Fruit fly (Drosophila melanogaster) whole organism, embryonic: ENCODE data around the gene Lgr3.
A peak's percentile ranks its signal among the peaks of the same experiment; 100 is the strongest.

Experiments
- Abd-B ChIP-seq: fragments of 200-800 bp; sonication (Bioruptor generic); optimal IDR thresholded peaks from 2 replicates; lab custom pipeline; 2018; ENCODE audit warnings: missing biosample characterization, mild to moderate bottlenecking, missing genetic modification characterization, moderate library complexity
- Antp ChIP-seq: fragments of 200-800 bp; sonication (Bioruptor generic); optimal IDR thresholded peaks from 3 replicates; lab custom pipeline; 2016; ENCODE audit warnings: missing biosample characterization, missing genetic modification characterization
- Asciz ChIP-seq: fragments of 200-800 bp; sonication (Bioruptor generic); optimal IDR thresholded peaks from 2 replicates; lab custom pipeline; 2017; ENCODE audit warnings: missing biosample characterization, mild to moderate bottlenecking, missing genetic modification characterization, missing genetic modification reagents
- CG10147 ChIP-seq: fragments of 200-800 bp; sonication (Bioruptor generic); optimal IDR thresholded peaks from 2 replicates; lab custom pipeline; 2019; ENCODE audit warnings: missing biosample characterization, mild to moderate bottlenecking, missing genetic modification characterization, moderate library complexity
- CG10979 ChIP-seq: fragments of 200-800 bp; sonication (Bioruptor generic); optimal IDR thresholded peaks from 2 replicates; lab custom pipeline; 2018; ENCODE audit warnings: missing biosample characterization, mild to moderate bottlenecking, missing genetic modification characterization, moderate library complexity
- CG11247 ChIP-seq: fragments of 200-800 bp; sonication (Bioruptor generic); IDR thresholded peaks from 2 replicates; pipeline ENCODE4 v1.3.6; 2022; ENCODE audit warnings: missing biosample characterization, missing genetic modification characterization
- CG11398 ChIP-seq: fragments of 200-800 bp; sonication (Bioruptor generic); optimal IDR thresholded peaks from 2 replicates; lab custom pipeline; 2016; ENCODE audit warnings: missing biosample characterization, missing genetic modification characterization
- CG12071 ChIP-seq: fragments of 200-800 bp; sonication (Bioruptor generic); optimal IDR thresholded peaks from 3 replicates; lab custom pipeline; 2018; ENCODE audit warnings: missing biosample characterization, mild to moderate bottlenecking, missing genetic modification characterization
- CG12942 ChIP-seq: fragments of 200-800 bp; sonication (Bioruptor generic); optimal IDR thresholded peaks from 3 replicates; lab custom pipeline; 2016; ENCODE audit warnings: missing biosample characterization, missing genetic modification characterization
- CG14667 ChIP-seq: fragments of 200-800 bp; sonication (Bioruptor generic); IDR thresholded peaks from 2 replicates; pipeline ENCODE4 v1.3.6; 2022; ENCODE audit warnings: missing biosample characterization, missing genetic modification characterization
- CG15479 ChIP-seq: fragments of 200-800 bp; sonication (Bioruptor generic); optimal IDR thresholded peaks from 3 replicates; lab custom pipeline; 2019; ENCODE audit warnings: missing biosample characterization, mild to moderate bottlenecking, missing genetic modification characterization, moderate library complexity
- CG17912 ChIP-seq: fragments of 200-800 bp; sonication (Bioruptor generic); optimal IDR thresholded peaks from 2 replicates; lab custom pipeline; 2018; ENCODE audit warnings: missing biosample characterization, mild to moderate bottlenecking, missing genetic modification characterization
- CG2129 ChIP-seq: fragments of 200-800 bp; sonication (Bioruptor generic); IDR thresholded peaks from 2 replicates; pipeline ENCODE4 v1.3.6; 2022; ENCODE audit warnings: missing biosample characterization, missing genetic modification characterization; ENCODE audit not compliant: partially characterized antibody
- CG2199 ChIP-seq: fragments of 200-800 bp; sonication (Bioruptor generic); IDR thresholded peaks from 3 replicates; pipeline ENCODE4 v1.3.6; 2022; ENCODE audit warnings: missing biosample characterization, missing genetic modification characterization
- CG6254 ChIP-seq: fragments of 200-800 bp; sonication (Bioruptor generic); optimal IDR thresholded peaks from 3 replicates; lab custom pipeline; 2017; ENCODE audit warnings: mild to moderate bottlenecking, missing biosample characterization, missing genetic modification reagents, missing genetic modification characterization
- CG6791 ChIP-seq: fragments of 200-800 bp; sonication (Bioruptor generic); IDR thresholded peaks from 3 replicates; pipeline ENCODE4 v1.3.6; 2022; ENCODE audit warnings: missing biosample characterization, missing genetic modification characterization; ENCODE audit not compliant: partially characterized antibody
- CoRest ChIP-seq: fragments of 200-800 bp; sonication (Bioruptor generic); optimal IDR thresholded peaks from 3 replicates; lab custom pipeline; 2018; ENCODE audit warnings: missing biosample characterization, mild to moderate bottlenecking, missing genetic modification characterization, moderate library complexity
- Ets65A ChIP-seq: fragments of 200-800 bp; sonication (Bioruptor generic); peaks from one replicate; lab custom pipeline; 2016; ENCODE audit warnings: missing biosample characterization, missing genetic modification characterization
- Fer1 ChIP-seq: fragments of 200-800 bp; sonication (Bioruptor generic); optimal IDR thresholded peaks from 2 replicates; lab custom pipeline; 2017; ENCODE audit warnings: missing biosample characterization, mild to moderate bottlenecking, missing genetic modification characterization
- HLH4C ChIP-seq: fragments of 200-800 bp; sonication (Bioruptor generic); IDR thresholded peaks from 3 replicates; pipeline ENCODE4 v1.3.6; 2022; ENCODE audit warnings: missing biosample characterization, missing genetic modification characterization; ENCODE audit not compliant: partially characterized antibody
- HLHmδ ChIP-seq: fragments of 200-800 bp; sonication (Bioruptor generic); optimal IDR thresholded peaks from 2 replicates; lab custom pipeline; 2018; ENCODE audit warnings: missing biosample characterization, mild to moderate bottlenecking, missing genetic modification characterization, moderate library complexity
- MESR4 ChIP-seq: fragments of 200-800 bp; sonication (Bioruptor generic); optimal IDR thresholded peaks from 2 replicates; lab custom pipeline; 2018; ENCODE audit warnings: missing biosample characterization, mild to moderate bottlenecking, missing genetic modification characterization, moderate library complexity
- Neu2 ChIP-seq: fragments of 200-800 bp; sonication (Bioruptor generic); optimal IDR thresholded peaks from 3 replicates; lab custom pipeline; 2016; ENCODE audit warnings: missing biosample characterization, missing genetic modification characterization, borderline replicate concordance
- Oaz ChIP-seq: fragments of 200-800 bp; sonication (Bioruptor generic); IDR thresholded peaks from 2 replicates; pipeline ENCODE4 v1.3.6; 2022; ENCODE audit warnings: missing biosample characterization, missing genetic modification characterization
- Oli ChIP-seq: fragments of 200-800 bp; sonication (Bioruptor generic); optimal IDR thresholded peaks from 2 replicates; lab custom pipeline; 2018; ENCODE audit warnings: missing biosample characterization, mild to moderate bottlenecking, missing genetic modification characterization, moderate library complexity
- ab ChIP-seq: fragments of 200-800 bp; sonication (Bioruptor generic); optimal IDR thresholded peaks from 2 replicates; lab custom pipeline; 2016; ENCODE audit warnings: missing biosample characterization, missing genetic modification characterization
- abd-A ChIP-seq: fragments of 200-800 bp; sonication (Bioruptor generic); optimal IDR thresholded peaks from 3 replicates; lab custom pipeline; 2019; ENCODE audit warnings: missing biosample characterization, mild to moderate bottlenecking, missing genetic modification characterization, moderate library complexity
- ac ChIP-seq: fragments of 200-800 bp; sonication (Bioruptor generic); optimal IDR thresholded peaks from 3 replicates; lab custom pipeline; 2017; ENCODE audit warnings: missing biosample characterization, mild to moderate bottlenecking, missing genetic modification characterization
- aop ChIP-seq: fragments of 200-800 bp; sonication (Bioruptor generic); IDR thresholded peaks from 2 replicates; pipeline ENCODE4 v1.3.6; 2022; ENCODE audit warnings: missing biosample characterization, missing genetic modification characterization
- cad ChIP-seq: fragments of >200 bp; optimal IDR thresholded peaks from 2 replicates; lab custom pipeline; 2017; ENCODE audit warnings: missing biosample characterization, missing genetic modification characterization
- chif ChIP-seq, 2 experiments: fragments of 200-800 bp; sonication (Bioruptor generic); optimal IDR thresholded peaks; 3 replicates each; lab custom pipeline; 2016; ENCODE audit warnings: missing biosample characterization in 2 of 2, missing genetic modification characterization in 2 of 2
- corto ChIP-seq: fragments of 200-800 bp; sonication (Bioruptor generic); optimal IDR thresholded peaks from 2 replicates; lab custom pipeline; 2016; ENCODE audit warnings: missing biosample characterization, mild to moderate bottlenecking, missing genetic modification characterization, moderate library complexity
- crol ChIP-seq: fragments of 200-800 bp; sonication (Bioruptor generic); IDR thresholded peaks from 2 replicates; pipeline ENCODE4 v1.3.6; 2022; ENCODE audit warnings: missing biosample characterization, missing genetic modification characterization
- cwo ChIP-seq: fragments of 200-800 bp; sonication (Bioruptor generic); optimal IDR thresholded peaks from 3 replicates; lab custom pipeline; 2017; ENCODE audit warnings: missing biosample characterization, missing genetic modification characterization, mild to moderate bottlenecking, moderate library complexity, missing genetic modification reagents
- danr ChIP-seq: fragments of 200-800 bp; sonication (Bioruptor generic); IDR thresholded peaks from 2 replicates; pipeline ENCODE4 v1.3.6; 2022; ENCODE audit warnings: missing biosample characterization, missing genetic modification characterization
- dmrt11E ChIP-seq: fragments of 200-800 bp; sonication (Bioruptor generic); optimal IDR thresholded peaks from 3 replicates; lab custom pipeline; 2018; ENCODE audit warnings: missing biosample characterization, mild to moderate bottlenecking, missing genetic modification characterization, moderate library complexity
- ems ChIP-seq: fragments of 200-800 bp; sonication (Bioruptor generic); optimal IDR thresholded peaks from 3 replicates; lab custom pipeline; 2016; ENCODE audit warnings: missing biosample characterization, missing genetic modification characterization
- hb ChIP-seq: fragments of 200-800 bp; sonication (Bioruptor generic); IDR thresholded peaks from 3 replicates; pipeline ENCODE4 v1.3.6; 2022; ENCODE audit warnings: missing biosample characterization, missing genetic modification characterization; ENCODE audit not compliant: partially characterized antibody
- jigr1 ChIP-seq: fragments of 200-800 bp; sonication (Bioruptor generic); IDR thresholded peaks from 3 replicates; pipeline ENCODE4 v1.3.6; 2022; ENCODE audit warnings: missing biosample characterization, missing genetic modification characterization
- kay ChIP-seq: fragments of 200-800 bp; sonication (Bioruptor generic); optimal IDR thresholded peaks from 2 replicates; lab custom pipeline; 2016; ENCODE audit warnings: missing biosample characterization, missing genetic modification characterization
- klu ChIP-seq: fragments of 200-800 bp; sonication (Bioruptor generic); IDR thresholded peaks from 2 replicates; pipeline ENCODE4 v1.3.6; 2022; ENCODE audit warnings: missing biosample characterization, missing genetic modification characterization
- nom ChIP-seq: fragments of 200-800 bp; sonication (Bioruptor generic); optimal IDR thresholded peaks from 2 replicates; lab custom pipeline; 2017; ENCODE audit warnings: missing biosample characterization, missing genetic modification characterization, mild to moderate bottlenecking, moderate library complexity, missing genetic modification reagents
- otp ChIP-seq: fragments of 200-800 bp; sonication (Bioruptor generic); IDR thresholded peaks from 3 replicates; pipeline ENCODE4, ENCODE4 v1.3.6; 2022; ENCODE audit warnings: missing biosample characterization, missing genetic modification characterization
- pfk ChIP-seq: fragments of 200-800 bp; sonication (Bioruptor generic); optimal IDR thresholded peaks from 2 replicates; lab custom pipeline; 2018; ENCODE audit warnings: missing biosample characterization, mild to moderate bottlenecking, missing genetic modification characterization, moderate library complexity
- pzg ChIP-seq: fragments of 200-800 bp; sonication (Bioruptor generic); optimal IDR thresholded peaks from 3 replicates; lab custom pipeline; 2018; ENCODE audit warnings: missing biosample characterization, mild to moderate bottlenecking, missing genetic modification characterization, moderate library complexity
- schlank ChIP-seq: fragments of 200-800 bp; sonication (Bioruptor generic); optimal IDR thresholded peaks from 2 replicates; lab custom pipeline; 2018; ENCODE audit warnings: missing biosample characterization, mild to moderate bottlenecking, missing genetic modification characterization
- sob ChIP-seq: fragments of 200-800 bp; sonication (Bioruptor generic); IDR thresholded peaks from 2 replicates; pipeline ENCODE4 v1.3.6; 2022; ENCODE audit warnings: missing biosample characterization, missing genetic modification characterization
- tio ChIP-seq: fragments of 200-800 bp; sonication (Bioruptor generic); optimal IDR thresholded peaks from 2 replicates; lab custom pipeline; 2017; ENCODE audit warnings: missing biosample characterization, missing genetic modification characterization, inconsistent platforms
- trh ChIP-seq: fragments of 200-800 bp; sonication (Bioruptor generic); optimal IDR thresholded peaks from 2 replicates; lab custom pipeline; 2016; ENCODE audit warnings: missing biosample characterization, missing genetic modification characterization

Gene Lgr3

DNA sequence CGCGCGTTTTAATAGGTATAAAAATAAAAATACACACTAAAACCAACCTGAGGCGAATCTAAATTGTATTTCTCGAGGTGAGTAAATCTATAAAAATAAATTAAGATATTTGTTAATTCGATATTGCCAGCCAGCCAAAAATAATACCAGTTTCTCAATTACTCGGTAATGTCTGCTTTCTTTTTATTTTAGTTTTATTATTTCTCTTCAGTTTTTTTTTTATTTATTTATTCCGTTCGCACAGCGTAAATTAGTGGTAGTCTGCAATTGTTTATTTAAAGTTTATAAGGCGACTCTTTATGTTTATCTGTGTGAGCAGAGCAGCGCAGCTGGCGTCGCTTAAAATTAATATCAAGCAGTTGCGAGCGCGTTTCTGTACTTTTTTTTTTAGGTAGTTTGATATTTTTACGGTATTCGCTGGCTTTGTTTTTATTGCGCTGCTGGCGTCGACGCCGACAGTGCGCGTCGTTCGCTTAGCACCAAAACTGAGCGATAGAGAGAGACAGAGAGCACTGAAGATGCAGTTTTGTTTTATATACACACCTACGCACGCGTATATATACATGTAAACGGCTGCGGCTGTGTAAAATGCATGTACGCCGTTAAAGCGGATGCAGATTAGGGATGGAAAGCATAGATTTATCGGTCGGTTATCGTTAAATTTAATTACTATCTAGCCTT lies 17.9 kb upstream of the Lgr3 start (continued):
- TF ChIP-seq Neu2: peak; percentile 3
- no peak for TF ChIP-seq tio (GFP tag; lab: Kevin White, UChicago)
- TF ChIP-seq CG6254 (GFP tag; lab: Kevin White, UChicago): peak; percentile 27
- TF ChIP-seq otp (GFP tag; lab: Robert Waterston, UW): peak; percentile 34; the same call in 1 of the 3 replicates
- peak; percentile 91 for TF ChIP-seq HLH4C (GFP tag; lab: Robert Waterston, UW)
- no peak for TF ChIP-seq CG11398 (GFP tag; lab: Kevin White, UChicago)
- peak; percentile 70; the same call in 1 of the 2 replicates for TF ChIP-seq klu (GFP tag; lab: Robert Waterston, UW)
- 0 out of 3 replicates have a peak, but pooled peaks have one; percentile 55 for TF ChIP-seq CG2199 (GFP tag; lab: Robert Waterston, UW)
- no peak for TF ChIP-seq cwo
- no peak for TF ChIP-seq CG12071 (GFP tag; lab: Kevin White, UChicago)
- TF ChIP-seq aop (GFP tag; lab: Robert Waterston, UW): no peak
- no peak for TF ChIP-seq trh (GFP tag; lab: Kevin White, UChicago)
- no peak for TF ChIP-seq ems
- peak; percentile 15 for TF ChIP-seq CoRest (tag; lab: Kevin White, UChicago)
- TF ChIP-seq abd-A (tag; lab: Kevin White, UChicago): peak; percentile 73
- TF ChIP-seq sob (GFP tag; lab: Robert Waterston, UW): peak; percentile 59
- TF ChIP-seq Abd-B: peak; percentile 28
- TF ChIP-seq jigr1 (GFP tag; lab: Robert Waterston, UW): no peak
- peak; percentile 91 for TF ChIP-seq hb (GFP tag; lab: Robert Waterston, UW)
- TF ChIP-seq CG14667 (GFP tag; lab: Robert Waterston, UW): no peak
- no peak for TF ChIP-seq Antp (GFP tag; lab: Kevin White, UChicago)
- no peak for TF ChIP-seq Fer1 (GFP tag; lab: Kevin White, UChicago)
- no peak for TF ChIP-seq kay (GFP tag; lab: Kevin White, UChicago)
- peak; percentile 66 for TF ChIP-seq cad (GFP tag; lab: Kevin White, UChicago)
- no peak for TF ChIP-seq corto (GFP tag; lab: Kevin White, UChicago)
- peak; percentile 23 for TF ChIP-seq MESR4 (GFP tag; lab: Kevin White, UChicago)
- TF ChIP-seq ac (GFP tag; lab: Kevin White, UChicago): no peak
- no peak for TF ChIP-seq CG12942 (GFP tag; lab: Kevin White, UChicago)
- TF ChIP-seq danr (GFP tag; lab: Robert Waterston, UW): no peak
- TF ChIP-seq CG15479 (GFP tag; lab: Kevin White, UChicago): peak; percentile 21
- no peak for TF ChIP-seq crol (GFP tag; lab: Robert Waterston, UW)
- no peak for TF ChIP-seq pfk (GFP tag; lab: Kevin White, UChicago)
- peak; percentile 26; the same call in 1 of the 2 replicates for TF ChIP-seq CG11247 (GFP tag; lab: Robert Waterston, UW)
- no peak for TF ChIP-seq HLHmδ
- no peak for TF ChIP-seq ab (GFP tag; lab: Kevin White, UChicago)
- no peak for TF ChIP-seq CG2129 (GFP tag; lab: Robert Waterston, UW)
- TF ChIP-seq schlank (tag; lab: Kevin White, UChicago): no peak
- TF ChIP-seq Oli (tag; lab: Kevin White, UChicago): no peak
- TF ChIP-seq CG17912: no peak
- peak; percentile 37 for TF ChIP-seq CG10979
- TF ChIP-seq dmrt11E (tag; lab: Kevin White, UChicago): no peak
- TF ChIP-seq chif (GFP tag; optimal IDR thresholded peaks at IDR 0.05; lab: Kevin White, UChicago): no peak
- TF ChIP-seq Oaz (GFP tag; lab: Robert Waterston, UW): no peak
- TF ChIP-seq nom (GFP tag; lab: Kevin White, UChicago): peak; percentile 85
- TF ChIP-seq Ets65A: peak; percentile 88
- TF ChIP-seq CG10147 (GFP tag; lab: Kevin White, UChicago): no peak
- TF ChIP-seq pzg (GFP tag; lab: Kevin White, UChicago): peak; percentile 20
- TF ChIP-seq Asciz (GFP tag; lab: Kevin White, UChicago): peak; percentile 39
- TF ChIP-seq CG6791: peak; percentile 96
